Fruit fly (Drosophila melanogaster): ENCODE results near the gene CG9922.

The CG9922 gene

dm6 chr3R:14017640-14018429 is 18.4 kb downstream of the CG9922 start (continued):
- TF ChIP-seq unc-4 (GFP tag; IDR thresholded peaks at IDR 0.05; ENCODE audit: partially characterized antibody) (no peak), CG3281 (GFP tag; optimal IDR thresholded peaks at IDR 0.05) (peak; percentile 77), CG6683 (GFP tag; optimal IDR thresholded peaks at IDR 0.05) (peak; percentile 71), ATbp (GFP tag; optimal IDR thresholded peaks at IDR 0.05) (peak; percentile 81), z (GFP tag; IDR thresholded peaks at IDR 0.05) (no peak), CG9797 (GFP tag; optimal IDR thresholded peaks at IDR 0.05) (no peak), jigr1 (GFP tag; IDR thresholded peaks at IDR 0.05) (no peak), CG15479 (GFP tag; optimal IDR thresholded peaks at IDR 0.05) (peak; percentile 67), chm (GFP tag; IDR thresholded peaks at IDR 0.05) (0 out of 2 replicates have a peak, but pooled peaks have one; percentile 44), CG1832 (GFP tag; optimal IDR thresholded peaks at IDR 0.05) (peak; percentile 97), CG7786 (GFP tag; optimal IDR thresholded peaks at IDR 0.05) (peak; percentile 25), nerfin-2 (GFP tag; IDR thresholded peaks at IDR 0.05; ENCODE audit: partially characterized antibody) (0 out of 2 replicates have a peak, but pooled peaks have one; percentile 33), CG34376 (GFP tag; optimal IDR thresholded peaks at IDR 0.05) (peak; percentile 56), HLHmδ (GFP tag; optimal IDR thresholded peaks at IDR 0.05) (no peak), bab2 (GFP tag; optimal IDR thresholded peaks at IDR 0.05) (peak; percentile 43), tx (GFP tag; optimal IDR thresholded peaks at IDR 0.05) (no peak), mld (GFP tag; IDR thresholded peaks at IDR 0.05; ENCODE audit: partially characterized antibody) (no peak), CG7928 (GFP tag; optimal IDR thresholded peaks at IDR 0.05) (no peak), CG2202 (tag; optimal IDR thresholded peaks at IDR 0.05) (peak; percentile 20), CG7987 (GFP tag; optimal IDR thresholded peaks at IDR 0.05) (no peak), dmrt99B (tag; optimal IDR thresholded peaks at IDR 0.05) (peak; percentile 96), Elba2 (GFP tag; optimal IDR thresholded peaks at IDR 0.05) (no peak), inv (GFP tag; IDR thresholded peaks at IDR 0.05; ENCODE audit: partially characterized antibody) (no peak), CG31365 (tag; optimal IDR thresholded peaks at IDR 0.05) (no peak), stwl (tag; optimal IDR thresholded peaks at IDR 0.05) (no peak), CG9437 (GFP tag; optimal IDR thresholded peaks at IDR 0.05) (peak; percentile 88), Hr78 (GFP tag; optimal IDR thresholded peaks at IDR 0.05) (peak in 1 of 2 experiments; percentile 68), CG8089 (GFP tag; optimal IDR thresholded peaks at IDR 0.05) (no peak), H2.0 (GFP tag; IDR thresholded peaks at IDR 0.05) (peak; percentile 82), CG7357 (GFP tag; IDR thresholded peaks at IDR 0.05) (peak; percentile 77; the same call in 2 of the 3 replicates), Ets97D (GFP tag; optimal IDR thresholded peaks at IDR 0.05) (no peak), CG2678 (tag; optimal IDR thresholded peaks at IDR 0.05) (peak; percentile 93), CG14965 (GFP tag; optimal IDR thresholded peaks at IDR 0.05; ENCODE audit: borderline replicate concordance) (peak; percentile 2), row (GFP tag; IDR thresholded peaks at IDR 0.05) (peak; percentile 87), sima (GFP tag; optimal IDR thresholded peaks at IDR 0.05) (no peak), ash1 (GFP tag; optimal IDR thresholded peaks at IDR 0.05) (no peak), CG6765 (GFP tag; optimal IDR thresholded peaks at IDR 0.05) (peak; percentile 77), CG14050 (GFP tag; IDR thresholded peaks at IDR 0.05) (peak; percentile 81), repo (GFP tag; optimal IDR thresholded peaks at IDR 0.05) (peak; percentile 60), CG12071 (GFP tag; optimal IDR thresholded peaks at IDR 0.05) (peak; percentile 46), CG13296 (GFP tag; optimal IDR thresholded peaks at IDR 0.05) (peak; percentile 88), Opbp (GFP tag; IDR thresholded peaks at IDR 0.05; ENCODE audit: partially characterized antibody) (no peak), CG12236 (GFP tag; optimal IDR thresholded peaks at IDR 0.05) (no peak), grau (tag; optimal IDR thresholded peaks at IDR 0.05) (peak; percentile 89), ssp (GFP tag; IDR thresholded peaks at IDR 0.05) (no peak), Oaz (GFP tag; IDR thresholded peaks at IDR 0.05) (peak; percentile 71; the same call in 1 of the 2 replicates), BEAF-32 (GFP tag; optimal IDR thresholded peaks at IDR 0.05) (no peak), gfzf (GFP tag; optimal IDR thresholded peaks at IDR 0.05) (no peak)
